Worm (Caenorhabditis elegans) whole organism, L4 larva: Measurements from ENCODE around the gene T06E4.7.
A peak's percentile ranks its signal among the peaks of the same experiment; 100 is the strongest.

Experiments
- D1046.2 ChIP-seq: fragments of 200-800 bp; sonication (Bioruptor generic); IDR thresholded peaks from 2 replicates; pipeline ENCODE4 v1.3.6; 2022; ENCODE audit warnings: missing genetic modification characterization, missing compliant biosample characterization
- F26F4.8 ChIP-seq: fragments of 200-800 bp; sonication (Bioruptor generic); conservative IDR thresholded peaks from 2 replicates; pipeline ENCODE4 v1.3.6; 2022; ENCODE audit warnings: missing genetic modification characterization, missing compliant biosample characterization
- F37D6.2 ChIP-seq: sonication (generic microtip); optimal IDR thresholded peaks from 2 replicates; lab custom pipeline; 2016; ENCODE audit warnings: mild to moderate bottlenecking, missing genetic modification characterization, missing compliant biosample characterization
- F44E2.7 ChIP-seq: fragments of 200-800 bp; sonication (Bioruptor generic); IDR thresholded peaks from 2 replicates; pipeline ENCODE4 v2.1.2; 2022; ENCODE audit warnings: missing genetic modification characterization, missing compliant biosample characterization
- Y105C5A.15 ChIP-seq: fragments of 200-800 bp; sonication (Bioruptor generic); IDR thresholded peaks from 2 replicates; pipeline ENCODE4 v1.3.6; 2022; ENCODE audit warnings: missing genetic modification characterization, missing compliant biosample characterization
- aha-1 ChIP-seq: fragments of 150-350 bp; peaks from one replicate; lab custom pipeline; 2014; ENCODE audit warnings: missing biosample characterization, missing genetic modification characterization
- aly-2 ChIP-seq: sonication (generic microtip); optimal IDR thresholded peaks from 2 replicates; lab custom pipeline; 2018; ENCODE audit warnings: missing biosample characterization, missing genetic modification characterization
- ceh-44 ChIP-seq: fragments of 200-800 bp; sonication (Bioruptor generic); IDR thresholded peaks from 2 replicates; pipeline ENCODE4 v1.3.6; 2022; ENCODE audit warnings: missing genetic modification reagents, missing genetic modification characterization, missing compliant biosample characterization
- cey-2 ChIP-seq: sonication (generic microtip); optimal IDR thresholded peaks from 3 replicates; lab custom pipeline; 2017; ENCODE audit warnings: missing genetic modification characterization, mild to moderate bottlenecking, missing compliant biosample characterization, antibody characterized with exemption, borderline replicate concordance; ENCODE audit not compliant: insufficient read depth
- ctbp-1 ChIP-seq: fragments of 200-800 bp; sonication (Bioruptor generic); IDR thresholded peaks from 2 replicates; pipeline ENCODE4 v1.3.6; 2022; ENCODE audit warnings: missing genetic modification reagents, missing genetic modification characterization, missing compliant biosample characterization
- daf-8 ChIP-seq: fragments of 200-800 bp; sonication (Bioruptor generic); IDR thresholded peaks from 2 replicates; pipeline ENCODE4 v1.3.6; 2022; ENCODE audit warnings: missing genetic modification characterization, missing compliant biosample characterization
- dmd-6 ChIP-seq: fragments of 200-800 bp; sonication (Bioruptor generic); IDR thresholded peaks from 2 replicates; pipeline ENCODE4 v1.3.6; 2022; ENCODE audit warnings: missing genetic modification reagents, missing genetic modification characterization, missing compliant biosample characterization
- dve-1 ChIP-seq: sonication (generic microtip); optimal IDR thresholded peaks from 2 replicates; lab custom pipeline; 2017; ENCODE audit warnings: antibody characterized with exemption, mild to moderate bottlenecking, missing genetic modification characterization, missing compliant biosample characterization; ENCODE audit not compliant: insufficient read depth
- egl-43 ChIP-seq: fragments of 200-800 bp; sonication (Bioruptor generic); IDR thresholded peaks from 2 replicates; pipeline ENCODE4 v1.3.6; 2022; ENCODE audit warnings: missing genetic modification reagents, missing genetic modification characterization, missing compliant biosample characterization
- fkh-10 ChIP-seq: fragments of 150-350 bp; optimal IDR thresholded peaks from 2 replicates; lab custom pipeline; 2014; ENCODE audit warnings: missing biosample characterization, missing genetic modification reagents, missing genetic modification characterization
- fos-1 ChIP-seq: fragments of 150-350 bp; optimal IDR thresholded peaks from 2 replicates; lab custom pipeline; 2014; ENCODE audit warnings: missing biosample characterization, missing genetic modification characterization
- gei-8 ChIP-seq: fragments of 200-800 bp; sonication (Bioruptor generic); optimal IDR thresholded peaks from 2 replicates; lab custom pipeline; 2018; ENCODE audit warnings: mild to moderate bottlenecking, missing genetic modification characterization, missing compliant biosample characterization
- jun-1 ChIP-seq: fragments of 150-350 bp; optimal IDR thresholded peaks from 2 replicates; lab custom pipeline; 2014; ENCODE audit warnings: missing biosample characterization, missing genetic modification reagents, missing genetic modification characterization
- lin-38 ChIP-seq: fragments of 200-800 bp; sonication (Bioruptor generic); IDR thresholded peaks from 2 replicates; pipeline ENCODE4 v1.3.6; 2022; ENCODE audit warnings: missing genetic modification reagents, missing genetic modification characterization, missing compliant biosample characterization
- lin-39 ChIP-seq: fragments of 150-350 bp; optimal IDR thresholded peaks from 2 replicates; lab custom pipeline; 2014; ENCODE audit warnings: missing biosample characterization, missing genetic modification reagents, missing genetic modification characterization
- madf-5 ChIP-seq, 2 experiments: fragments of 200-800 bp; sonication (Bioruptor generic); IDR thresholded peaks; 2 replicates each; pipeline ENCODE4 v1.3.6; 2022; ENCODE audit warnings: missing compliant biosample characterization in 2 of 2, missing genetic modification characterization in 2 of 2
- madf-9 ChIP-seq: fragments of 200-800 bp; sonication (Bioruptor generic); conservative IDR thresholded peaks from 2 replicates; pipeline ENCODE4 v1.3.6; 2022; ENCODE audit warnings: missing genetic modification reagents, missing genetic modification characterization, missing compliant biosample characterization
- mdl-1 ChIP-seq, 2 experiments: fragments of 150-350 bp in 1 of 2; sonication (generic microtip) in 1 of 2; optimal IDR thresholded peaks; 2 replicates each; lab custom pipeline; 2014 to 2017; ENCODE audit warnings: missing biosample characterization in 2 of 2, missing genetic modification characterization in 2 of 2
- mdt-29 ChIP-seq: fragments of 200-800 bp; sonication (Bioruptor generic); IDR thresholded peaks from 2 replicates; pipeline ENCODE4 v1.3.6; 2022; ENCODE audit warnings: missing genetic modification reagents, missing genetic modification characterization, missing compliant biosample characterization
- nhr-28 ChIP-seq: fragments of 150-350 bp; optimal IDR thresholded peaks from 2 replicates; lab custom pipeline; 2014; ENCODE audit warnings: missing biosample characterization, missing genetic modification characterization
- nhr-42 ChIP-seq: fragments of 200-800 bp; sonication (Bioruptor generic); IDR thresholded peaks from 2 replicates; pipeline ENCODE4 v1.3.6; 2022; ENCODE audit warnings: missing genetic modification characterization, missing compliant biosample characterization
- nhr-48 ChIP-seq: sonication (generic microtip); optimal IDR thresholded peaks from 2 replicates; lab custom pipeline; 2016; ENCODE audit warnings: mild to moderate bottlenecking, missing genetic modification characterization, missing compliant biosample characterization
- nhr-76 ChIP-seq: fragments of 150-350 bp; optimal IDR thresholded peaks from 2 replicates; lab custom pipeline; 2014; ENCODE audit warnings: missing biosample characterization, missing genetic modification characterization
- pha-4 ChIP-seq, 2 experiments: fragments of 150-350 bp in 1 of 2; fragments of 200-800 bp in 1 of 2; sonication (Bioruptor generic) in 1 of 2; IDR thresholded peaks in 1 of 2; optimal IDR thresholded peaks in 1 of 2; 2 replicates each; pipeline versions ENCODE4 v1.3.6 to Lab custom; 2014 to 2022; ENCODE audit warnings: missing genetic modification characterization in 2 of 2, missing genetic modification reagents in 2 of 2, missing biosample characterization in 1 of 2, missing compliant biosample characterization in 1 of 2
- set-16 ChIP-seq: fragments of 200-800 bp; sonication (Bioruptor generic); IDR thresholded peaks from 2 replicates; pipeline ENCODE4 v1.3.6; 2022; ENCODE audit warnings: missing genetic modification reagents, missing genetic modification characterization, missing compliant biosample characterization
- snpc-1.2 ChIP-seq: fragments of 200-800 bp; sonication (Bioruptor generic); IDR thresholded peaks from 2 replicates; pipeline ENCODE4 v1.3.6; 2022; ENCODE audit warnings: missing genetic modification reagents, missing genetic modification characterization, missing compliant biosample characterization
- spr-3 ChIP-seq: fragments of 200-800 bp; sonication (Bioruptor generic); optimal IDR thresholded peaks from 2 replicates; lab custom pipeline; 2018; ENCODE audit warnings: mild to moderate bottlenecking, missing genetic modification characterization, missing compliant biosample characterization
- unc-62 ChIP-seq, 3 experiments: fragments of 150-350 bp in 1 of 3; sonication (generic microtip); optimal IDR thresholded peaks in 2 of 3; peaks in 1 of 3; 1 replicate in 1 of 3; 2 replicates in 2 of 3; lab custom pipeline; 2014 to 2017; ENCODE audit warnings: missing biosample characterization in 3 of 3, missing genetic modification characterization in 3 of 3, missing genetic modification reagents in 3 of 3, missing genotype in 1 of 3
- zip-11 ChIP-seq: fragments of 200-800 bp; sonication (Bioruptor generic); IDR thresholded peaks from 2 replicates; pipeline ENCODE4 v1.3.6; 2022; ENCODE audit warnings: missing genetic modification characterization, missing compliant biosample characterization

The T06E4.7 gene

DNA sequence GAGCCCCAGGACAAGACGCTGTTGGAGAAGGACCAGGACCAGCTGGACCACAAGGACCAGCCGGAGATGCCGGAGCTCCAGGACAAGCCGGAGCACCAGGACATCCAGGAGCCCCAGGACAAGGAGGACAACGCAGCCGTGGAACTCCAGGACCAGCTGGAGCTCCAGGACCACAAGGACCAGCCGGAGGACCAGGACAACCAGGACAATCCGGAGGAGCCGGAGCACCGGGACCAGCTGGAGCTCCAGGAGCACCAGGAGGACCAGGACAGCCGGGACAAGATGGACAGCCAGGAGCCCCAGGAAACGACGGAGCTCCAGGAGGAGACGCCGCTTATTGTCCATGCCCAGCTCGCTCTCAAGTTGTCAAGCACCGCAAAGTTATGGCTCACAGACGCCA, 4.3 kb downstream of the T06E4.7 start (continued):
- TF ChIP-seq D1046.2 (GFP tag; lab: Robert Waterston, UW) (no peak), madf-9 (GFP tag; lab: Robert Waterston, UW) (no peak), egl-43 (GFP tag; lab: Robert Waterston, UW) (0 out of 2 replicates have a peak, but pooled peaks have one; percentile 46), nhr-42 (no peak), aly-2 (tag; lab: Kevin White, UChicago) (no peak)
- TF ChIP-seq, all 104 proteins: peak for 8

DNA sequence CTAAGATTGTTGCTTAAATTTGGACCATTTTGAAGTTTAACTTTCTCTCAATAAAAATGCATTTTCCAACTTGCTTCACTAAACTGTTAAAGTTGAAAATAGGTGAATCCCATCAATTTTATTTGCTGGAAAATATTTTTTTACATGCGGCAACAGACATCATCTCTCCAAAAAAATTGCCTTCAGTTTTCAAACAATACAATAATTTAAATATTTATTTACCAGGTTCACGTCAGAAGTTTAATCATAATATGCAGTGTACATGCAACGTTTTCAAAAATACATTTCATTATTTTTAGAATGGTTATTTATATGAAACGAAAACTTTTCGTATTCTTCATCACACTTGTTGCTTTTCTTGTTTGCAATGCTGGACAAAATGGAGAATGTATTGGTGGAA, 4.7 kb downstream of the T06E4.7 start, which contains the start of gene T06E4.5:
Gene T06E4.5 (plus strand): TSS at position 301 of the 400 bp plus-strand sequence.
- no peak for TF ChIP-seq fos-1
- TF ChIP-seq jun-1 (tag; lab: Kevin White, UChicago), result no peak
- no peak for TF ChIP-seq lin-38 (GFP tag; lab: Robert Waterston, UW)
- TF ChIP-seq nhr-48, result no peak
- TF ChIP-seq snpc-1.2, result no peak
- TF ChIP-seq spr-3 (GFP tag; lab: Kevin White, UChicago), result no peak
- TF ChIP-seq zip-11 (GFP tag; lab: Robert Waterston, UW), result no peak
- TF ChIP-seq F37D6.2 (tag; lab: Kevin White, UChicago), result no peak
- no peak for TF ChIP-seq lin-39 (tag; lab: Kevin White, UChicago)
- TF ChIP-seq set-16 (GFP tag; lab: Robert Waterston, UW), result no peak
- no peak for TF ChIP-seq gei-8
- no peak for TF ChIP-seq ctbp-1 (GFP tag; lab: Robert Waterston, UW)

DNA sequence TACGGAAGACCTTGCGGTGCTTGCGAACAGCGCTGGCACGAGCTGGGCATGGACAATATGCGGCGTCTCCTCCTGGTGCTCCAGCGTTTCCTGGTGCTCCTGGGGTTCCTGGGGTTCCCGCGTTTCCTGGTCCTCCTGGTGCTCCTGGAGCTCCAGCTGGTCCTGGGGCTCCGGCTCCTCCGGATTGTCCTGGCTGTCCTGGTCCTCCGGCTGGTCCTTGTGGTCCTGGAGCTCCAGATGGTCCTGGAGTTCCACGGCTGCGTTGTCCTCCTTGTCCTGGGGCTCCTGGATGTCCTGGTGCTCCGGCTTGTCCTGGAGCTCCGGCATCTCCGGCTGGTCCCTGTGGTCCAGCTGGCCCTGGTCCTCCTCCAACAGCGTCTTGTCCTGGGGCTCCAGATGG, 6.2 kb downstream of the T06E4.7 start:
- TF ChIP-seq pha-4 (GFP tag; IDR thresholded peaks at IDR 0.05; lab: Robert Waterston, UW) (peak; percentile 56; the same call in 1 of the 2 replicates), pha-4 (tag; optimal IDR thresholded peaks at IDR 0.05; lab: Kevin White, UChicago) (no peak), madf-5 (GFP tag; IDR thresholded peaks at IDR 0.05; lab: Robert Waterston, UW) (peak in 1 of 2 experiments; percentile 52; a peak in 1 of 4 replicates), set-16 (GFP tag; lab: Robert Waterston, UW) (peak; percentile 99), snpc-1.2 (no peak), F26F4.8 (GFP tag; lab: Robert Waterston, UW) (0 out of 2 replicates have a peak, but pooled peaks have one; percentile 4), fkh-10 (no peak)

DNA sequence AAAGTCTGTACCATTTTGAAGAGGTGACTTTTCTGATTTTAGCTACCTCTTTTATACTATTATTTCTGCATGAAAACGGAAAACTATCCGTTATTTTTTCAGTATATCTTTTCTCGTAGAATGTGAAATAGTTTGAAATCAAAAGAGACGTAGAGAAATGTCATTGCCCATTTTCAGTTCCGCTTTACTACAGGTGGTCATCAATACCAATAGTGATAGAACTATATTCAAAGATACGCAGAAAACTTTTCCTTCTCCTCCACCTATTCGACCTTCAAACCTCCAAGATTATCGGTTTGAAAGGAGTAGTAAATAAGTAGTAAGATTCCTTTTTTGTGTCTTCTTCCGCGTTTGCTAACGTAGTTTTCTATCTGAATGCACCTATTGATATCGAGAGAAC, 7.1 kb downstream of the T06E4.7 start, which contains the start of gene col-147:
Gene col-147 (minus strand): TSS at position 26 of the 400 bp plus-strand sequence.
- no peak for TF ChIP-seq mdl-1 (tag; optimal IDR thresholded peaks at IDR 0.05; lab: Kevin White, UChicago)
- TF ChIP-seq Y105C5A.15 (GFP tag; lab: Robert Waterston, UW), result no peak
- no peak for TF ChIP-seq dve-1 (tag; lab: Kevin White, UChicago)
- TF ChIP-seq egl-43 (GFP tag; lab: Robert Waterston, UW), result no peak
- no peak for TF ChIP-seq ceh-44
- no peak for TF ChIP-seq F44E2.7
- peak; percentile 11 for TF ChIP-seq cey-2 (tag; lab: Kevin White, UChicago)
- no peak for TF ChIP-seq zip-11 (GFP tag; lab: Robert Waterston, UW)
- TF ChIP-seq mdt-29 (GFP tag; lab: Robert Waterston, UW), result no peak
- TF ChIP-seq daf-8 (GFP tag; lab: Robert Waterston, UW), result no peak
- no peak for TF ChIP-seq aha-1 (tag; lab: Kevin White, UChicago)
- TF ChIP-seq nhr-76 (tag; lab: Kevin White, UChicago), result no peak
- TF ChIP-seq dmd-6 (GFP tag; lab: Robert Waterston, UW), result 0 out of 2 replicates have a peak, but pooled peaks have one; percentile 7
- TF ChIP-seq nhr-28 (tag; lab: Kevin White, UChicago), result peak; percentile 60
- TF ChIP-seq unc-62 (GFP tag; optimal IDR thresholded peaks at IDR 0.05 in 1 of 2; lab: Kevin White, UChicago), result peak in 1 of 2 experiments; percentile 83
- no peak for TF ChIP-seq unc-62 (tag; optimal IDR thresholded peaks at IDR 0.05; lab: Kevin White, UChicago)
- no peak for TF ChIP-seq fkh-10
